Worm (Caenorhabditis elegans): ENCODE measurements around the gene C50E10.2.
"Not testable (repeated sequence)": the region's sequence is repeated elsewhere in the genome, so short reads cannot be mapped to it uniquely, and the experiment has no call there.

DNA sequence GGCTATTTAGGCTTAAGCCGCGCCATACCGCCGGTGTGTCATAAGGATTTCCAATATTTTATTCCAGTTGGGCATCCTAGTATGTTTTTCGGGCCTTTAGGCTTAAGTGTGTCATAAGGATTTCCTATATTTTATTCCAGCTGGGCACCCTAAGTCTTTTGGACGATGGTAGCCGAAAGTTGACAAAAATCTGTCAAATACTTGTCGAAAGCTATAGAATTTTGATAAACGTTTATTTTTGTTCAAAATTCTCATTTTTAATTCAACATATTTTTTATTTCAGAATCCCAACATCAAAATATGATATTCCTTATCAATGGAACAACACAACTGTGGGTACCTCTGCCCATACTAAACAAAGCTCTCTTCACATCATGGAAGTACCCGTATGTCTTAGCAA lies 9.0 kb upstream of the C50E10.2 start, which contains the start of gene sre-49:
- not testable (repeated sequence) for TF ChIP-seq ztf-23 (GFP tag; IDR thresholded peaks at IDR 0.05); tab-1 (GFP tag; IDR thresholded peaks at IDR 0.05); flt-1 (GFP tag; IDR thresholded peaks at IDR 0.05); T22C8.4 (GFP tag; IDR thresholded peaks at IDR 0.05); ref-1 (GFP tag; conservative IDR thresholded peaks at IDR 0.05)

Measured in whole organism, midembryonic.